Fruit fly (Drosophila melanogaster): ENCODE measurements around the gene CG31248.

The CG31248 gene

dm6 chr3R:7150544-7151406 is 21.7 kb downstream of the CG31248 start, which contains the start of the genes gfzf and Sas-4 (continued):
- 0 out of 2 replicates have a peak, but pooled peaks have one; percentile 27 for TF ChIP-seq Lim3 (GFP tag; IDR thresholded peaks at IDR 0.05)
- peak; percentile 55 for TF ChIP-seq Max (GFP tag; optimal IDR thresholded peaks at IDR 0.05)
- TF ChIP-seq CG12942 (GFP tag; optimal IDR thresholded peaks at IDR 0.05) = peak; percentile 63
- TF ChIP-seq CG9876 (GFP tag; optimal IDR thresholded peaks at IDR 0.05) = peak; percentile 20
- no peak for TF ChIP-seq bbx (GFP tag; IDR thresholded peaks at IDR 0.05; ENCODE audit: partially characterized antibody)
- TF ChIP-seq CG31365 (tag; optimal IDR thresholded peaks at IDR 0.05) = no peak
- TF ChIP-seq CG42726 (GFP tag; IDR thresholded peaks at IDR 0.05; ENCODE audit: partially characterized antibody) = no peak
- TF ChIP-seq Mrtf (GFP tag; IDR thresholded peaks at IDR 0.05) = 0 out of 3 replicates have a peak, but pooled peaks have one; percentile 37
- peak; percentile 44 for TF ChIP-seq CG31388 (GFP tag; optimal IDR thresholded peaks at IDR 0.05)
- no peak for TF ChIP-seq CG8281 (tag; optimal IDR thresholded peaks at IDR 0.05)
- TF ChIP-seq CG8290 (GFP tag; optimal IDR thresholded peaks at IDR 0.05) = no peak
- no peak for TF ChIP-seq CG8290 (tag; optimal IDR thresholded peaks at IDR 0.05)
- peak; percentile 39 for TF ChIP-seq stwl (tag; optimal IDR thresholded peaks at IDR 0.05)
- no peak; the same call in 1 of the 3 replicates for TF ChIP-seq CG11560 (tag; IDR thresholded peaks at IDR 0.05)
- peak; percentile 47 for TF ChIP-seq CG15514 (GFP tag; optimal IDR thresholded peaks at IDR 0.05)
- no peak; the same call in 1 of the 2 replicates for TF ChIP-seq E2f1 (GFP tag; IDR thresholded peaks at IDR 0.05)
- peak; percentile 43; the same call in 1 of the 3 replicates for TF ChIP-seq ken (GFP tag; IDR thresholded peaks at IDR 0.05)
- TF ChIP-seq CG33213 (GFP tag; optimal IDR thresholded peaks at IDR 0.05) = peak; percentile 42
- TF ChIP-seq bsh (GFP tag; optimal IDR thresholded peaks at IDR 0.05) = peak in 1 of 2 experiments; percentile 53
- TF ChIP-seq Gsc (GFP tag; IDR thresholded peaks at IDR 0.05) = no peak; the same call in 1 of the 2 replicates
- no peak; the same call in 1 of the 2 replicates for TF ChIP-seq ham (GFP tag; IDR thresholded peaks at IDR 0.05)
- TF ChIP-seq hb (GFP tag; IDR thresholded peaks at IDR 0.05; ENCODE audit: partially characterized antibody) = no peak
- TF ChIP-seq CG11398 (GFP tag; optimal IDR thresholded peaks at IDR 0.05) = no peak
- TF ChIP-seq Lhr (GFP tag; optimal IDR thresholded peaks at IDR 0.05) = peak; percentile 35
- no peak for TF ChIP-seq Neu2 (GFP tag; optimal IDR thresholded peaks at IDR 0.05; ENCODE audit: borderline replicate concordance)
- TF ChIP-seq dysf (GFP tag; IDR thresholded peaks at IDR 0.05) = peak; percentile 49; the same call in 1 of the 3 replicates
- TF ChIP-seq croc (GFP tag; conservative IDR thresholded peaks at IDR 0.05) = no peak; the same call in 2 of the 3 replicates
- TF ChIP-seq wdn (GFP tag; IDR thresholded peaks at IDR 0.05) = peak; percentile 39; the same call in 1 of the 2 replicates
- TF ChIP-seq CG2202 (tag; optimal IDR thresholded peaks at IDR 0.05) = no peak
- peak; percentile 78 for TF ChIP-seq CG13775 (GFP tag; optimal IDR thresholded peaks at IDR 0.05)
- no peak for TF ChIP-seq disco-r (GFP tag; optimal IDR thresholded peaks at IDR 0.05)
- TF ChIP-seq dan (GFP tag; IDR thresholded peaks at IDR 0.05) = no peak
- TF ChIP-seq Oaz (GFP tag; IDR thresholded peaks at IDR 0.05) = no peak
- peak; percentile 12 for TF ChIP-seq CG12104 (GFP tag; optimal IDR thresholded peaks at IDR 0.05)
- TF ChIP-seq esg (GFP tag; conservative IDR thresholded peaks at IDR 0.05) = peak; percentile 74
- TF ChIP-seq PHDP (tag; optimal IDR thresholded peaks at IDR 0.05) = peak; percentile 5
- TF ChIP-seq CG5245 (GFP tag; optimal IDR thresholded peaks at IDR 0.05) = peak; percentile 25
- TF ChIP-seq tap (tag; optimal IDR thresholded peaks at IDR 0.05) = no peak
- peak; percentile 45 for TF ChIP-seq CG4328 (GFP tag; optimal IDR thresholded peaks at IDR 0.05)
- no peak for TF ChIP-seq sna (GFP tag; IDR thresholded peaks at IDR 0.05; ENCODE audit: partially characterized antibody)
- no peak for TF ChIP-seq CG4854 (GFP tag; optimal IDR thresholded peaks at IDR 0.05)
- TF ChIP-seq CG15479 (GFP tag; optimal IDR thresholded peaks at IDR 0.05) = peak; percentile 6
- peak; percentile 10 for TF ChIP-seq CG8089 (GFP tag; optimal IDR thresholded peaks at IDR 0.05)
- TF ChIP-seq gem (tag; optimal IDR thresholded peaks at IDR 0.05) = no peak
- TF ChIP-seq CG13287 (GFP tag; IDR thresholded peaks at IDR 0.05; ENCODE audit: partially characterized antibody) = no peak; the same call in 1 of the 2 replicates
- TF ChIP-seq ac (GFP tag; optimal IDR thresholded peaks at IDR 0.05) = no peak
- TF ChIP-seq Taf1 (GFP tag; IDR thresholded peaks at IDR 0.05) = peak; percentile 48
- TF ChIP-seq h (optimal IDR thresholded peaks at IDR 0.05) = no peak
- TF ChIP-seq Atf3 (GFP tag; optimal IDR thresholded peaks at IDR 0.05) = peak; percentile 43

Measured in whole organism, embryonic.